Worm (Caenorhabditis elegans) whole organism, L4/young adult: ENCODE data around the gene F15B9.11.

ENCODE experiments used
- W03F9.2 ChIP-seq: fragments of 150-350 bp; optimal IDR thresholded peaks from 2 replicates; lab custom pipeline; 2014; ENCODE audit warnings: missing biosample characterization, missing genetic modification characterization
- dao-5 ChIP-seq: sonication (generic microtip); optimal IDR thresholded peaks from 2 replicates; lab custom pipeline; 2016; ENCODE audit warnings: missing genotype, missing genetic modification characterization, moderate library complexity, missing compliant biosample characterization
- him-1 ChIP-seq: sonication (generic microtip); optimal IDR thresholded peaks from 2 replicates; lab custom pipeline; 2016; ENCODE audit warnings: missing genotype, missing genetic modification reagents, missing genetic modification characterization, missing compliant biosample characterization

Gene F15B9.11

ce11 chrV:12992891-12993290, at the start of gene F15B9.11, which contains the start of gene dsl-7:
TSS of gene F15B9.11 (minus strand) at chrV:12992895.
TSS of gene dsl-7 (plus strand) at chrV:12993150.
- TF ChIP-seq him-1 (tag; lab: Kevin White, UChicago) = no peak
- no peak for TF ChIP-seq W03F9.2 (tag; lab: Kevin White, UChicago)
- no peak for TF ChIP-seq dao-5 (tag; lab: Kevin White, UChicago)

- no peak for TF ChIP-seq W03F9.2 (tag; lab: Kevin White, UChicago)
- no peak for TF ChIP-seq dao-5 (tag; lab: Kevin White, UChicago)
- no peak for TF ChIP-seq him-1 (tag; lab: Kevin White, UChicago)
Measured at ce11 chrV:13041666-13042065, 49.0 kb upstream of the F15B9.11 start, which contains the start of gene scyl-1. TSS of gene scyl-1 (minus strand) at chrV:13041721.

ce11 chrV:13036466-13036865, 43.8 kb upstream of the F15B9.11 start, which contains the start of gene W07G4.2:
TSS of gene W07G4.2 (minus strand) at chrV:13036566.
- TF ChIP-seq W03F9.2 (tag; lab: Kevin White, UChicago) (no peak), him-1 (tag; lab: Kevin White, UChicago) (no peak), dao-5 (tag; lab: Kevin White, UChicago) (no peak)

- no peak for TF ChIP-seq W03F9.2 (tag; lab: Kevin White, UChicago)
- TF ChIP-seq him-1 (tag; lab: Kevin White, UChicago) = no peak
- TF ChIP-seq dao-5 (tag; lab: Kevin White, UChicago) = no peak
Measured at ce11 chrV:13034604-13035003, 41.9 kb upstream of the F15B9.11 start, which contains the start of gene W07G4.7. TSS of gene W07G4.7 (minus strand) at chrV:13034704.

- no peak for TF ChIP-seq W03F9.2 (tag; lab: Kevin White, UChicago)
- TF ChIP-seq dao-5 (tag; lab: Kevin White, UChicago) = no peak
- TF ChIP-seq him-1 (tag; lab: Kevin White, UChicago) = no peak
Measured at ce11 chrV:13033223-13033622, 40.5 kb upstream of the F15B9.11 start, which contains the start of gene W07G4.1. TSS of gene W07G4.1 (plus strand) at chrV:13033523.

- TF ChIP-seq dao-5 (tag; lab: Kevin White, UChicago) (no peak), him-1 (tag; lab: Kevin White, UChicago) (no peak), W03F9.2 (tag; lab: Kevin White, UChicago) (no peak)
Measured at ce11 chrV:13028871-13029270, 36.2 kb upstream of the F15B9.11 start.

ce11 chrV:13026631-13027299, 34.1 kb upstream of the F15B9.11 start:
- TF ChIP-seq him-1 (tag; lab: Kevin White, UChicago) = no peak

- TF ChIP-seq him-1 (tag; lab: Kevin White, UChicago) (no peak), dao-5 (tag; lab: Kevin White, UChicago) (no peak), W03F9.2 (tag; lab: Kevin White, UChicago) (no peak)
Measured at ce11 chrV:13025283-13025682, 32.6 kb upstream of the F15B9.11 start.

ce11 chrV:13024499-13024898, 31.8 kb upstream of the F15B9.11 start:
- TF ChIP-seq W03F9.2 (tag; lab: Kevin White, UChicago) (no peak), dao-5 (tag; lab: Kevin White, UChicago) (no peak), him-1 (tag; lab: Kevin White, UChicago) (no peak)

- TF ChIP-seq him-1 (tag; lab: Kevin White, UChicago) = no peak
- TF ChIP-seq dao-5 (tag; lab: Kevin White, UChicago) = no peak
- TF ChIP-seq W03F9.2 (tag; lab: Kevin White, UChicago) = no peak
Measured at ce11 chrV:13022265-13022664, 29.6 kb upstream of the F15B9.11 start.

ce11 chrV:13021540-13021939, 28.8 kb upstream of the F15B9.11 start:
- TF ChIP-seq him-1 (tag; lab: Kevin White, UChicago) = no peak
- no peak for TF ChIP-seq W03F9.2 (tag; lab: Kevin White, UChicago)
- no peak for TF ChIP-seq dao-5 (tag; lab: Kevin White, UChicago)

ce11 chrV:13020638-13021037, 27.9 kb upstream of the F15B9.11 start:
- TF ChIP-seq dao-5 (tag; lab: Kevin White, UChicago) (no peak), W03F9.2 (tag; lab: Kevin White, UChicago) (no peak), him-1 (tag; lab: Kevin White, UChicago) (no peak)

- TF ChIP-seq him-1 (tag; lab: Kevin White, UChicago) (no peak), W03F9.2 (tag; lab: Kevin White, UChicago) (no peak), dao-5 (tag; lab: Kevin White, UChicago) (no peak)
Measured at ce11 chrV:13020014-13020413, 27.3 kb upstream of the F15B9.11 start.

- TF ChIP-seq him-1 (tag; lab: Kevin White, UChicago) (no peak), W03F9.2 (tag; lab: Kevin White, UChicago) (no peak), dao-5 (tag; lab: Kevin White, UChicago) (no peak)
Measured at ce11 chrV:13018761-13019160, 26.1 kb upstream of the F15B9.11 start, which contains the start of gene fmi-1. TSS of gene fmi-1 (plus strand) at chrV:13019061.
